Worm (Caenorhabditis elegans): ENCODE measurements around the gene ipla-1.

ce11 chrII:4650072-4650471 lies 48.9 kb upstream of the ipla-1 start:
- TF ChIP-seq ama-1 (optimal IDR thresholded peaks at IDR 0.05): no peak
- TF ChIP-seq tra-4 (tag; optimal IDR thresholded peaks at IDR 0.05): no peak
- TF ChIP-seq hmg-4 (GFP tag; optimal IDR thresholded peaks at IDR 0.05): no peak
- TF ChIP-seq aly-1 (tag; optimal IDR thresholded peaks at IDR 0.05): no peak
- no peak for TF ChIP-seq F13C5.2 (tag; optimal IDR thresholded peaks at IDR 0.05)
- TF ChIP-seq pes-1 (GFP tag; IDR thresholded peaks at IDR 0.05): no peak
- TF ChIP-seq ceh-36 (tag; optimal IDR thresholded peaks at IDR 0.05): no peak
- TF ChIP-seq ets-7 (tag; optimal IDR thresholded peaks at IDR 0.05): no peak
- TF ChIP-seq tbx-37 (GFP tag; conservative IDR thresholded peaks at IDR 0.05): no peak
- TF ChIP-seq flt-1 (GFP tag; IDR thresholded peaks at IDR 0.05): no peak
